Fruit fly (Drosophila melanogaster) S2 (cell line): ENCODE data around the gene CG44475.

ENCODE experiments used
- CG8478 ChIP-seq: fragments of >200 bp; optimal IDR thresholded peaks from 2 replicates; lab custom pipeline; 2018
- CTCF ChIP-seq, 2 experiments: fragments of >200 bp; optimal IDR thresholded peaks; 2 replicates each; lab custom pipeline; 2018

CG44475 gene

dm6 chr2L:15902310-15902709, 19.3 kb upstream of the CG44475 start, which contains the start of gene CG31821:
TSS of gene CG31821 (minus strand) at chr2L:15902410.
- TF ChIP-seq CG8478 (lab: Kevin White, UChicago) (no peak), CTCF (optimal IDR thresholded peaks at IDR 0.05; lab: Kevin White, UChicago) (no peak)

- TF ChIP-seq CTCF (optimal IDR thresholded peaks at IDR 0.05; lab: Kevin White, UChicago) (no peak), CG8478 (lab: Kevin White, UChicago) (no peak)
These were observed 17.4 kb upstream of the CG44475 start, which contains the start of gene CG31823 for dm6 chr2L:15900424-15900823. TSS of gene CG31823 (minus strand) at chr2L:15900524.

dm6 chr2L:15895154-15895553, 12.2 kb upstream of the CG44475 start, which contains the start of gene CG31735:
TSS of gene CG31735 (plus strand) at chr2L:15895454.
- TF ChIP-seq CTCF (optimal IDR thresholded peaks at IDR 0.05; lab: Kevin White, UChicago) = no peak
- TF ChIP-seq CG8478 (lab: Kevin White, UChicago) = no peak

DNA sequence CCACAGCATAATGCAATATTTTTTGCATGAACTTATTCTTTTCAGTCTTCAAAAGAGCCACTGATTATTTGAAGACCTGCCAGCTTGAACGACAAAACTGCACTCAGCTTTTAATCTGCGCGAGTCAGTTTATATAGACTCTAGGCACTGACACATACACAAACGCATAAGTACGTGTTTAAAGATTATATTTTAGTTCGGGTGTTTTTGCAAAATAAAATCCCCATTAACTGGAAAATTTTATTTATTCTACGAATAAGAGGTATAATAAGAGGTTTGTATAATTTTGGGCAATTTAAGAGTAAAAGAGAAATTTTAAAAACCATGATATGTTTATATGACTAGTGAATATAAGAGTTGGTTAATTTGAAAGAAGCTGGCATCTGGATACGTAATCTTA, 10.7 kb upstream of the CG44475 start, which contains the start of gene Tep1:
Gene Tep1 (minus strand): TSS at position 101 of the 400 bp plus-strand sequence.
- TF ChIP-seq CTCF (optimal IDR thresholded peaks at IDR 0.05; lab: Kevin White, UChicago) (no peak), CG8478 (lab: Kevin White, UChicago) (no peak)

DNA sequence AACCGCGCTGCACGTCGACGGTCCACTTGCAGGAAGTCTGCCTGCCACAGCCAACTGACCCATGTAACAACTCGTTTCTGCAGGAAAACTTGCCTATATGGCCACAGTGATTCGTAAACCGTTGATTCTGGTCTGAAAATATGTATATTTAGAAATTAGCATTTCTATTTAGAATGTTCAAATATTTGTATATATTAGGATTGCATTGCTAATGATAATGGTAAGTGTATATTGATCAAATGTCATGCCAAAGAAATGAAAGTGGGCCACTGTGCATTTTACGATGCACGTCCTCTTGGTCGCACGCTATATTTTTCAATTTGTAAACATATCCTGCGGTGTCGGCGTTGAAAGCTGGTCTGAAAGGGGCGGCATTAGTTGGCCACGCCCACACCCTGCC, 3.2 kb upstream of the CG44475 start:
- no peak for TF ChIP-seq CTCF (optimal IDR thresholded peaks at IDR 0.05; lab: Kevin White, UChicago)
- no peak for TF ChIP-seq CG8478 (lab: Kevin White, UChicago)

DNA sequence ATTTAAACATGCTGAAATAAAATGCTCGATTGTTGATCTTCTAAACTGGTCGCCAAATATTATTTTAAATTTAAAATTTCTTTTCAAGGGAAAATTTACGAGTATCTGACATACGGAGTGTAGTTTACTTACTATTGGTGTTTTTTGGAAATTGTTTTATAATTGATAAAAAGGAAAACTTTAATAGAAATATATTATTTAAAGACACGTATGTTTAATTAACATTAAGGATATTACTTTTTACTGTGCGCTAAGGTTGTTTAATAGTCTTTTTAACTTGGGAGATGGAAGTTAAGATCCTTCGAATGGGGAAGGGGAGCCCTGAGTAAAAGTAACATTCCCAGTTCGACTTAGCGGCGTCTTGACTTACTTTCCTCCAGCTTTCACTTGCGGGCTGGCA, 2.9 kb downstream of the CG44475 start, which contains the start of gene CG7653:
Gene CG7653 (minus strand): TSS at position 101 of the 400 bp plus-strand sequence.
- TF ChIP-seq CTCF (optimal IDR thresholded peaks at IDR 0.05; lab: Kevin White, UChicago) = no peak
- no peak for TF ChIP-seq CG8478 (lab: Kevin White, UChicago)

dm6 chr2L:15865361-15865760, 17.6 kb downstream of the CG44475 start, which contains the start of gene CG42792:
TSS of gene CG42792 (minus strand) at chr2L:15865461.
- TF ChIP-seq CG8478 (lab: Kevin White, UChicago) (no peak), CTCF (optimal IDR thresholded peaks at IDR 0.05; lab: Kevin White, UChicago) (no peak)

dm6 chr2L:15853826-15854225, 29.2 kb downstream of the CG44475 start, which contains the start of gene Tektin-A:
TSS of gene Tektin-A (plus strand) at chr2L:15854126.
- TF ChIP-seq CTCF (optimal IDR thresholded peaks at IDR 0.05; lab: Kevin White, UChicago) (no peak), CG8478 (lab: Kevin White, UChicago) (no peak)

DNA sequence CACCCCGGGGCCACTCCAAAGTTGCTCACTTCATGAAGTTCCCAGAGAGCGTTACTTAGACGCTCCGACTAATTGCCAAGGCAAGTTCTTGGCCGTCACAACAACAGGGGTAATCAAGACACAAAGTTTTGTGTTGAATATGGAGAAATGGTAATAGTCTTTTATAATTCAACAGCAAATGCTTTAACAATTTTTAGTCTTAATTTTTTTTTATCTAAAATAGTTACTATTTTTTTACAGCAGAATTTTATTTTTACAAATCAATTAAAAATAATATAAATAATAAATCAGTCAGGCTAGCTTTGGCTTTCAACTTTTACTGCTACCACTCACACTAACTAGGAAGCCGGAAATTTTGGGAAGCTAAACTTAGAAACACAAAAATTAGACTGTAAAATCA, 30.7 kb downstream of the CG44475 start, which contains the start of gene CG13243:
Gene CG13243 (plus strand): TSS at position 301 of the 400 bp plus-strand sequence.
- TF ChIP-seq CG8478 (lab: Kevin White, UChicago) = no peak
- no peak for TF ChIP-seq CTCF (optimal IDR thresholded peaks at IDR 0.05; lab: Kevin White, UChicago)

- no peak for TF ChIP-seq CG8478 (lab: Kevin White, UChicago)
- TF ChIP-seq CTCF (optimal IDR thresholded peaks at IDR 0.05; lab: Kevin White, UChicago) = no peak
These were observed 36.4 kb downstream of the CG44475 start for dm6 chr2L:15846600-15846999.

dm6 chr2L:15835558-15835957, 47.4 kb downstream of the CG44475 start, which contains the start of gene CG18518:
TSS of gene CG18518 (minus strand) at chr2L:15835658.
- TF ChIP-seq CTCF (optimal IDR thresholded peaks at IDR 0.05; lab: Kevin White, UChicago) (no peak), CG8478 (lab: Kevin White, UChicago) (no peak)
